Fruit fly (Drosophila melanogaster) whole organism, embryonic: ENCODE data around the gene TrpA1.

ENCODE experiments used
- Asciz ChIP-seq: fragments of 200-800 bp; sonication (Bioruptor generic); optimal IDR thresholded peaks from 2 replicates; lab custom pipeline; 2017; ENCODE audit warnings: missing biosample characterization, mild to moderate bottlenecking, missing genetic modification characterization, missing genetic modification reagents
- Atf3 ChIP-seq: fragments of 200-800 bp; sonication (Bioruptor generic); optimal IDR thresholded peaks from 3 replicates; lab custom pipeline; 2016; ENCODE audit warnings: missing biosample characterization, missing genetic modification characterization
- Atf6 ChIP-seq: fragments of 200-800 bp; sonication (Bioruptor generic); IDR thresholded peaks from 2 replicates; pipeline ENCODE4 v1.3.6; 2022; ENCODE audit warnings: missing biosample characterization, missing genetic modification characterization
- Bteb2 ChIP-seq: fragments of 200-800 bp; sonication (Bioruptor generic); optimal IDR thresholded peaks from 2 replicates; lab custom pipeline; 2016; ENCODE audit warnings: missing biosample characterization, missing genetic modification characterization
- CG10147 ChIP-seq: fragments of 200-800 bp; sonication (Bioruptor generic); optimal IDR thresholded peaks from 2 replicates; lab custom pipeline; 2019; ENCODE audit warnings: missing biosample characterization, mild to moderate bottlenecking, missing genetic modification characterization, moderate library complexity
- CG10543 ChIP-seq: fragments of 200-800 bp; sonication (Bioruptor generic); optimal IDR thresholded peaks from 3 replicates; lab custom pipeline; 2017; ENCODE audit warnings: missing biosample characterization, mild to moderate bottlenecking, missing genetic modification characterization, moderate library complexity
- CG11247 ChIP-seq: fragments of 200-800 bp; sonication (Bioruptor generic); IDR thresholded peaks from 2 replicates; pipeline ENCODE4 v1.3.6; 2022; ENCODE audit warnings: missing biosample characterization, missing genetic modification characterization
- CG11504 ChIP-seq: fragments of 200-800 bp; sonication (Bioruptor generic); optimal IDR thresholded peaks from 3 replicates; lab custom pipeline; 2019; ENCODE audit warnings: missing biosample characterization, mild to moderate bottlenecking, missing genetic modification characterization, moderate library complexity
- CG12071 ChIP-seq: fragments of 200-800 bp; sonication (Bioruptor generic); optimal IDR thresholded peaks from 3 replicates; lab custom pipeline; 2018; ENCODE audit warnings: missing biosample characterization, mild to moderate bottlenecking, missing genetic modification characterization
- CG13894 ChIP-seq: fragments of 200-800 bp; sonication (Bioruptor generic); optimal IDR thresholded peaks from 3 replicates; lab custom pipeline; 2018; ENCODE audit warnings: missing biosample characterization, mild to moderate bottlenecking, missing genetic modification characterization, moderate library complexity
- CG1529 ChIP-seq: fragments of 200-800 bp; sonication (Bioruptor generic); optimal IDR thresholded peaks from 3 replicates; lab custom pipeline; 2018; ENCODE audit warnings: missing biosample characterization, missing genetic modification characterization
- CG15514 ChIP-seq: fragments of 200-800 bp; sonication (Bioruptor generic); optimal IDR thresholded peaks from 3 replicates; lab custom pipeline; 2017; ENCODE audit warnings: missing biosample characterization, missing genetic modification characterization, mild to moderate bottlenecking, moderate library complexity, missing genetic modification reagents
- CG15696 ChIP-seq: fragments of 200-800 bp; sonication (Bioruptor generic); optimal IDR thresholded peaks from 2 replicates; lab custom pipeline; 2019; ENCODE audit warnings: missing biosample characterization, mild to moderate bottlenecking, missing genetic modification characterization, moderate library complexity
- CG17328 ChIP-seq: fragments of 200-800 bp; sonication (Bioruptor generic); IDR thresholded peaks from 2 replicates; pipeline ENCODE4 v1.3.6; 2022; ENCODE audit warnings: missing biosample characterization, missing genetic modification characterization
- CG30431 ChIP-seq: fragments of 200-800 bp; sonication (Bioruptor generic); optimal IDR thresholded peaks from 2 replicates; lab custom pipeline; 2017; ENCODE audit warnings: missing biosample characterization, missing genetic modification characterization
- CG3163 ChIP-seq: fragments of 200-800 bp; sonication (Bioruptor generic); optimal IDR thresholded peaks from 3 replicates; lab custom pipeline; 2016; ENCODE audit warnings: missing biosample characterization, missing genetic modification characterization
- CG3407 ChIP-seq: fragments of 200-800 bp; sonication (Bioruptor generic); optimal IDR thresholded peaks from 2 replicates; lab custom pipeline; 2018; ENCODE audit warnings: missing biosample characterization, mild to moderate bottlenecking, missing genetic modification characterization
- CG5180 ChIP-seq: fragments of 200-800 bp; sonication (Bioruptor generic); optimal IDR thresholded peaks from 3 replicates; lab custom pipeline; 2017; ENCODE audit warnings: missing biosample characterization, missing genetic modification characterization, mild to moderate bottlenecking, moderate library complexity, missing genetic modification reagents
- CG5245 ChIP-seq: fragments of 200-800 bp; sonication (Bioruptor generic); optimal IDR thresholded peaks from 3 replicates; lab custom pipeline; 2016; ENCODE audit warnings: missing biosample characterization, missing genetic modification characterization
- CG8359 ChIP-seq: fragments of 200-800 bp; sonication (Bioruptor generic); optimal IDR thresholded peaks from 2 replicates; lab custom pipeline; 2017; ENCODE audit warnings: missing biosample characterization, mild to moderate bottlenecking, missing genetic modification characterization, borderline replicate concordance
- CG9609 ChIP-seq: fragments of 200-800 bp; sonication (Bioruptor generic); optimal IDR thresholded peaks from 3 replicates; lab custom pipeline; 2016; ENCODE audit warnings: missing biosample characterization, missing genetic modification characterization
- CTCF ChIP-seq: fragments of 200-800 bp; sonication (Bioruptor generic); optimal IDR thresholded peaks from 2 replicates; lab custom pipeline; 2017; ENCODE audit warnings: missing biosample characterization, mild to moderate bottlenecking, missing genetic modification characterization, moderate library complexity
- Fer3 ChIP-seq: fragments of 200-800 bp; sonication (Bioruptor generic); optimal IDR thresholded peaks from 2 replicates; lab custom pipeline; 2018; ENCODE audit warnings: missing biosample characterization, mild to moderate bottlenecking, missing genetic modification characterization, moderate library complexity
- GATAe ChIP-seq: fragments of 200-800 bp; sonication (Bioruptor generic); conservative IDR thresholded peaks from 2 replicates; pipeline ENCODE4 v1.3.6; 2022; ENCODE audit warnings: missing biosample characterization, missing genetic modification characterization
- HmgZ ChIP-seq: fragments of 200-800 bp; sonication (Bioruptor generic); optimal IDR thresholded peaks from 2 replicates; lab custom pipeline; 2018; ENCODE audit warnings: missing biosample characterization, mild to moderate bottlenecking, missing genetic modification characterization
- Hmx ChIP-seq: fragments of 200-800 bp; sonication (Bioruptor generic); optimal IDR thresholded peaks from 2 replicates; lab custom pipeline; 2016; ENCODE audit warnings: missing biosample characterization, missing genetic modification characterization
- Hsf ChIP-seq: fragments of 200-800 bp; sonication (Bioruptor generic); optimal IDR thresholded peaks from 3 replicates; lab custom pipeline; 2016; ENCODE audit warnings: missing biosample characterization, missing genetic modification characterization
- MTF-1 ChIP-seq: fragments of 200-800 bp; sonication (Bioruptor generic); optimal IDR thresholded peaks from 2 replicates; lab custom pipeline; 2018; ENCODE audit warnings: missing biosample characterization, mild to moderate bottlenecking, missing genetic modification characterization, borderline replicate concordance
- Mad ChIP-seq: fragments of 200-800 bp; sonication (Bioruptor generic); optimal IDR thresholded peaks from 2 replicates; lab custom pipeline; 2016; ENCODE audit warnings: missing biosample characterization, missing genetic modification characterization
- Med ChIP-seq: fragments of 200-800 bp; sonication (Bioruptor generic); peaks from one replicate; lab custom pipeline; 2016; ENCODE audit warnings: missing biosample characterization, missing genetic modification characterization, mild to moderate bottlenecking, inconsistent platforms, moderate library complexity
- NFAT ChIP-seq: fragments of 200-800 bp; sonication (Bioruptor generic); IDR thresholded peaks from 2 replicates; pipeline ENCODE4 v1.3.6; 2022; ENCODE audit warnings: missing biosample characterization, missing genetic modification characterization
- NfI ChIP-seq: fragments of 200-800 bp; sonication (Bioruptor generic); optimal IDR thresholded peaks from 3 replicates; lab custom pipeline; 2018; ENCODE audit warnings: missing biosample characterization, mild to moderate bottlenecking, missing genetic modification characterization, moderate library complexity
- TFAM ChIP-seq: fragments of 200-800 bp; sonication (Bioruptor generic); optimal IDR thresholded peaks from 2 replicates; lab custom pipeline; 2017; ENCODE audit warnings: missing biosample characterization, missing genetic modification characterization, inconsistent platforms
- ato ChIP-seq: fragments of 200-800 bp; sonication (Bioruptor generic); IDR thresholded peaks from 2 replicates; pipeline ENCODE4 v1.3.6; 2022; ENCODE audit warnings: missing biosample characterization, missing genetic modification characterization; ENCODE audit not compliant: partially characterized antibody
- btn ChIP-seq: fragments of 200-800 bp; sonication (Bioruptor generic); optimal IDR thresholded peaks from 2 replicates; lab custom pipeline; 2016; ENCODE audit warnings: missing biosample characterization, missing genetic modification characterization
- cg ChIP-seq: fragments of 200-800 bp; sonication (Bioruptor generic); optimal IDR thresholded peaks from 3 replicates; lab custom pipeline; 2019; ENCODE audit warnings: missing biosample characterization, mild to moderate bottlenecking, missing genetic modification characterization, moderate library complexity
- crp ChIP-seq, 2 experiments: fragments of 200-800 bp; sonication (Bioruptor generic); optimal IDR thresholded peaks; 2 replicates in 1 of 2; 3 replicates in 1 of 2; lab custom pipeline; 2017; ENCODE audit warnings: missing biosample characterization in 2 of 2, missing genetic modification characterization in 2 of 2, mild to moderate bottlenecking in 1 of 2, moderate library complexity in 1 of 2
- dati ChIP-seq: fragments of 200-800 bp; sonication (Bioruptor generic); IDR thresholded peaks from 2 replicates; pipeline ENCODE4 v1.3.6; 2022; ENCODE audit warnings: missing biosample characterization, missing genetic modification characterization
- fd3F ChIP-seq: fragments of 200-800 bp; sonication (Bioruptor generic); optimal IDR thresholded peaks from 2 replicates; lab custom pipeline; 2018; ENCODE audit warnings: missing biosample characterization, mild to moderate bottlenecking, missing genetic modification characterization, moderate library complexity
- gro ChIP-seq: fragments of 200-800 bp; sonication (Bioruptor generic); optimal IDR thresholded peaks from 2 replicates; lab custom pipeline; 2016; ENCODE audit warnings: missing biosample characterization, missing genetic modification characterization
- jing ChIP-seq: fragments of 200-800 bp; sonication (Bioruptor generic); optimal IDR thresholded peaks from 2 replicates; lab custom pipeline; 2018; ENCODE audit warnings: missing biosample characterization, mild to moderate bottlenecking, missing genetic modification characterization
- luna ChIP-seq: fragments of 200-800 bp; sonication (Bioruptor generic); optimal IDR thresholded peaks from 2 replicates; lab custom pipeline; 2016; ENCODE audit warnings: missing biosample characterization, missing genetic modification characterization
- nmo ChIP-seq: fragments of 200-800 bp; sonication (Bioruptor generic); optimal IDR thresholded peaks from 2 replicates; lab custom pipeline; 2018; ENCODE audit warnings: missing biosample characterization, mild to moderate bottlenecking, missing genetic modification characterization, moderate library complexity
- onecut ChIP-seq: fragments of 200-800 bp; sonication (Bioruptor generic); IDR thresholded peaks from 2 replicates; pipeline ENCODE4 v1.3.6; 2022; ENCODE audit warnings: missing biosample characterization, missing genetic modification characterization
- pan ChIP-seq, 4 experiments: fragments of >200 bp in 3 of 4; fragments of 200-800 bp in 1 of 4; sonication (Bioruptor generic) in 1 of 4; optimal IDR thresholded peaks in 3 of 4; IDR thresholded peaks in 1 of 4; 2 replicates each; pipeline versions ENCODE4 v1.3.6 to Lab custom; 2017 to 2022; ENCODE audit warnings: missing biosample characterization in 2 of 4, missing genetic modification characterization in 2 of 4, mixed read lengths in 1 of 4
- pb ChIP-seq: fragments of 200-800 bp; sonication (Bioruptor generic); optimal IDR thresholded peaks from 3 replicates; lab custom pipeline; 2016; ENCODE audit warnings: missing biosample characterization, missing genetic modification characterization
- ro ChIP-seq: fragments of 200-800 bp; sonication (Bioruptor generic); IDR thresholded peaks from 2 replicates; pipeline ENCODE4 v1.3.6; 2022; ENCODE audit warnings: missing biosample characterization, missing genetic modification characterization
- wor ChIP-seq: fragments of 200-800 bp; sonication (Bioruptor generic); IDR thresholded peaks from 2 replicates; pipeline ENCODE4 v1.3.6; 2022; ENCODE audit warnings: missing biosample characterization, missing genetic modification characterization
- yki ChIP-seq: fragments of >200 bp; optimal IDR thresholded peaks from 3 replicates; lab custom pipeline; 2018
- zen2 ChIP-seq: fragments of 200-800 bp; sonication (Bioruptor generic); IDR thresholded peaks from 3 replicates; pipeline ENCODE4 v1.3.6; 2022; ENCODE audit warnings: missing biosample characterization, missing genetic modification characterization; ENCODE audit not compliant: partially characterized antibody

TrpA1 gene

DNA sequence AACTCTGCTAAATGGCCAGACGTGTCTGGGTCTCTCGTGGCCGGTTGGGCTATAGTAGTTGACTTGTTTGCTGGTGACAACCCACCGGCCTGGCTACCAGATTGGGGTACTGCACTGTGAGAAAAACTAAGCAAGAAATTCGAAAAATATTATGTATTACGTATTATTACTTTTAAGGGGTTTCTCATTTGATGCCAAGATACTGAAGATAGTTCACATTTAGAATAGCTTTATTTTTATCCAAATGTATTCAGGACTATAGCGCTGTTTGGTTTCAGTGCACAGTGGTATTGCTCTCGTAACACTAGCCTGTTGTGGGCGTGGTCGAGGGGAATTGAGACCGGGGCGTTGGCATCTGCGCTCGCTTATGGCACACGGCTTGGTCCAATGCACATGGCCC is 15.7 kb upstream of the TrpA1 start (continued):
- TF ChIP-seq CG12071 (GFP tag; lab: Kevin White, UChicago) (peak; percentile 69), Med (GFP tag; lab: Kevin White, UChicago) (peak; percentile 95), Hmx (no peak), gro (GFP tag; lab: Kevin White, UChicago) (peak; percentile 36), fd3F (peak; percentile 27), dati (GFP tag; lab: Robert Waterston, UW) (no peak; the same call in 1 of the 2 replicates), CG11247 (GFP tag; lab: Robert Waterston, UW) (peak; percentile 52), TFAM (GFP tag; lab: Kevin White, UChicago) (no peak), CG13894 (tag; lab: Kevin White, UChicago) (peak; percentile 26), CTCF (GFP tag; lab: Kevin White, UChicago) (peak; percentile 29), pan (optimal IDR thresholded peaks at IDR 0.05; lab: Kevin White, UChicago) (no peak), pan (GFP tag; optimal IDR thresholded peaks at IDR 0.05 in 1 of 2, IDR thresholded peaks at IDR 0.05 in 1 of 2) (peak in 1 of 2 experiments; percentile 75), onecut (GFP tag; lab: Robert Waterston, UW) (peak; percentile 53), MTF-1 (GFP tag; lab: Kevin White, UChicago) (peak; percentile 4), CG15696 (tag; lab: Kevin White, UChicago) (no peak), Hsf (GFP tag; lab: Kevin White, UChicago) (peak; percentile 51), zen2 (GFP tag; lab: Robert Waterston, UW) (no peak), CG10147 (GFP tag; lab: Kevin White, UChicago) (peak; percentile 74), NFAT (peak; percentile 37; the same call in 1 of the 2 replicates), yki (no peak), Bteb2 (GFP tag; lab: Kevin White, UChicago) (peak; percentile 39), Atf6 (peak; percentile 59), CG10543 (GFP tag; lab: Kevin White, UChicago) (no peak), CG11504 (tag; lab: Kevin White, UChicago) (peak; percentile 85), GATAe (no peak; the same call in 1 of the 2 replicates), Asciz (GFP tag; lab: Kevin White, UChicago) (peak; percentile 59), wor (GFP tag; lab: Robert Waterston, UW) (peak; percentile 57), luna (GFP tag; lab: Kevin White, UChicago) (no peak), CG5245 (peak; percentile 36), btn (GFP tag; lab: Kevin White, UChicago) (peak; percentile 38), ato (no peak), cg (GFP tag; lab: Kevin White, UChicago) (no peak), NfI (GFP tag; lab: Kevin White, UChicago) (peak; percentile 44), pb (GFP tag; lab: Kevin White, UChicago) (peak; percentile 45), crp (GFP tag; optimal IDR thresholded peaks at IDR 0.05; lab: Kevin White, UChicago) (no peak), CG3163 (no peak), CG8359 (GFP tag; lab: Kevin White, UChicago) (peak; percentile 12), CG9609 (GFP tag; lab: Kevin White, UChicago) (peak; percentile 30), Atf3 (GFP tag; lab: Kevin White, UChicago) (no peak), nmo (GFP tag; lab: Kevin White, UChicago) (peak; percentile 61), CG5180 (GFP tag; lab: Kevin White, UChicago) (peak; percentile 58), Fer3 (tag; lab: Kevin White, UChicago) (peak; percentile 64), jing (peak; percentile 51), CG30431 (GFP tag; lab: Kevin White, UChicago) (no peak), CG1529 (peak; percentile 54), CG15514 (GFP tag; lab: Kevin White, UChicago) (peak; percentile 57), HmgZ (tag; lab: Kevin White, UChicago) (peak; percentile 2), CG17328 (GFP tag; lab: Robert Waterston, UW) (peak; percentile 73), ro (GFP tag; lab: Robert Waterston, UW) (0 out of 2 replicates have a peak, but pooled peaks have one; percentile 23), CG3407 (peak; percentile 24), Mad (GFP tag; lab: Kevin White, UChicago) (peak; percentile 27)
